Fruit fly (Drosophila melanogaster): ENCODE results near the gene Mst36Fa.
A peak's percentile ranks its signal among the peaks of the same experiment; 100 is the strongest.

Gene Mst36Fa

dm6 chr2L:18626987-18627386 is 49.8 kb downstream of the Mst36Fa start (continued):
- TF ChIP-seq slbo (GFP tag; IDR thresholded peaks at IDR 0.05) (peak; percentile 48), jigr1 (GFP tag; IDR thresholded peaks at IDR 0.05) (no peak), CG1529 (GFP tag; optimal IDR thresholded peaks at IDR 0.05) (peak; percentile 81), CG13287 (GFP tag; IDR thresholded peaks at IDR 0.05; ENCODE audit: partially characterized antibody) (no peak), MESR4 (GFP tag; optimal IDR thresholded peaks at IDR 0.05) (peak; percentile 9), Lim3 (GFP tag; IDR thresholded peaks at IDR 0.05) (no peak), caup (GFP tag; optimal IDR thresholded peaks at IDR 0.05; ENCODE audit: severe bottlenecking) (peak; percentile 92), fd64A (GFP tag; optimal IDR thresholded peaks at IDR 0.05) (peak; percentile 83), CG1647 (GFP tag; optimal IDR thresholded peaks at IDR 0.05) (peak; percentile 82), CG12071 (GFP tag; optimal IDR thresholded peaks at IDR 0.05) (peak; percentile 79), tup (GFP tag; optimal IDR thresholded peaks at IDR 0.05) (peak; percentile 47), tio (GFP tag; optimal IDR thresholded peaks at IDR 0.05) (peak; percentile 56), CG13775 (GFP tag; optimal IDR thresholded peaks at IDR 0.05) (peak; percentile 49), H15 (GFP tag; IDR thresholded peaks at IDR 0.05) (no peak), chif (GFP tag; optimal IDR thresholded peaks at IDR 0.05) (peak; percentile 73 to 77), vfl (GFP tag; optimal IDR thresholded peaks at IDR 0.05) (peak; percentile 37), Blimp-1 (GFP tag; optimal IDR thresholded peaks at IDR 0.05) (peak; percentile 77), CG2199 (GFP tag; IDR thresholded peaks at IDR 0.05) (no peak; the same call in 2 of the 3 replicates), CG5953 (GFP tag; IDR thresholded peaks at IDR 0.05) (peak; percentile 68; the same call in 1 of the 2 replicates), CG2202 (tag; optimal IDR thresholded peaks at IDR 0.05) (peak; percentile 91), CG11695 (GFP tag; IDR thresholded peaks at IDR 0.05) (peak; percentile 76; the same call in 2 of the 3 replicates), CG10654 (GFP tag; optimal IDR thresholded peaks at IDR 0.05) (peak; percentile 27), phol (tag; optimal IDR thresholded peaks at IDR 0.05) (no peak), fu2 (GFP tag; optimal IDR thresholded peaks at IDR 0.05) (peak; percentile 16), CG7839 (tag; optimal IDR thresholded peaks at IDR 0.05) (peak; percentile 63), CG10274 (GFP tag; optimal IDR thresholded peaks at IDR 0.05) (peak; percentile 47), zf30C (GFP tag; optimal IDR thresholded peaks at IDR 0.05) (no peak), nom (GFP tag; optimal IDR thresholded peaks at IDR 0.05) (no peak), CG8281 (tag; optimal IDR thresholded peaks at IDR 0.05) (peak; percentile 52), Lhr (GFP tag; optimal IDR thresholded peaks at IDR 0.05) (peak; percentile 62), CG2875 (GFP tag; optimal IDR thresholded peaks at IDR 0.05) (peak; percentile 92), Hr39 (optimal IDR thresholded peaks at IDR 0.05) (no peak), CG11696 (GFP tag; IDR thresholded peaks at IDR 0.05) (peak; percentile 68; the same call in 1 of the 2 replicates), CkIIα-i1 (GFP tag; IDR thresholded peaks at IDR 0.05) (0 out of 2 replicates have a peak, but pooled peaks have one; percentile 26), CG10462 (GFP tag; optimal IDR thresholded peaks at IDR 0.05) (peak; percentile 78), Taf1 (GFP tag; IDR thresholded peaks at IDR 0.05) (0 out of 2 replicates have a peak, but pooled peaks have one; percentile 9), gsb (GFP tag; IDR thresholded peaks at IDR 0.05) (peak; percentile 51), CG12744 (GFP tag; optimal IDR thresholded peaks at IDR 0.05) (peak; percentile 84), pho (GFP tag; optimal IDR thresholded peaks at IDR 0.05) (peak; percentile 85), kay (GFP tag; optimal IDR thresholded peaks at IDR 0.05) (peak; percentile 79), CG17359 (tag; optimal IDR thresholded peaks at IDR 0.05) (peak; percentile 85), twi (tag; optimal IDR thresholded peaks at IDR 0.05) (peak; percentile 42), D19A (tag; optimal IDR thresholded peaks at IDR 0.05) (peak; percentile 43), pum (GFP tag; optimal IDR thresholded peaks at IDR 0.05) (peak; percentile 61), CG34376 (GFP tag; optimal IDR thresholded peaks at IDR 0.05) (peak; percentile 86), CG6683 (GFP tag; optimal IDR thresholded peaks at IDR 0.05) (peak; percentile 80), CG2129 (GFP tag; IDR thresholded peaks at IDR 0.05; ENCODE audit: partially characterized antibody) (no peak), sc (optimal IDR thresholded peaks at IDR 0.05) (no peak), sc (GFP tag; optimal IDR thresholded peaks at IDR 0.05) (peak; percentile 78), Bgb (GFP tag; IDR thresholded peaks at IDR 0.05; ENCODE audit: partially characterized antibody) (no peak), ranshi (GFP tag; IDR thresholded peaks at IDR 0.05) (peak; percentile 78; the same call in 1 of the 2 replicates)

Measured in whole organism, embryonic.